Fruit fly (Drosophila melanogaster): Measurements from ENCODE around the gene RhoGAP71E.

The RhoGAP71E gene

dm6 chr3L:15597945-15598344 is 9.3 kb downstream of the RhoGAP71E start (continued):
- peak; percentile 99 for TF ChIP-seq exex (tag; optimal IDR thresholded peaks at IDR 0.05)
- TF ChIP-seq Gsc (GFP tag; IDR thresholded peaks at IDR 0.05): no peak
- TF ChIP-seq cwo (GFP tag; optimal IDR thresholded peaks at IDR 0.05): peak; percentile 45
- TF ChIP-seq Myb (GFP tag; optimal IDR thresholded peaks at IDR 0.05): no peak
- no peak for TF ChIP-seq CG31365 (tag; optimal IDR thresholded peaks at IDR 0.05)
- no peak for TF ChIP-seq Bgb (GFP tag; IDR thresholded peaks at IDR 0.05; ENCODE audit: partially characterized antibody)
- TF ChIP-seq nerfin-1 (tag; optimal IDR thresholded peaks at IDR 0.05): no peak
- TF ChIP-seq onecut (GFP tag; IDR thresholded peaks at IDR 0.05): 0 out of 2 replicates have a peak, but pooled peaks have one; percentile 24
- no peak for TF ChIP-seq phol (tag; optimal IDR thresholded peaks at IDR 0.05)
- no peak for TF ChIP-seq CG13775 (GFP tag; optimal IDR thresholded peaks at IDR 0.05)
- no peak for TF ChIP-seq CG33213 (GFP tag; optimal IDR thresholded peaks at IDR 0.05)
- peak; percentile 20 for TF ChIP-seq Asciz (GFP tag; optimal IDR thresholded peaks at IDR 0.05)
- TF ChIP-seq seq (GFP tag; IDR thresholded peaks at IDR 0.05): no peak
- TF ChIP-seq CG18599 (GFP tag; optimal IDR thresholded peaks at IDR 0.05): peak; percentile 39
- TF ChIP-seq ato (GFP tag; IDR thresholded peaks at IDR 0.05; ENCODE audit: partially characterized antibody): no peak
- no peak for TF ChIP-seq repo (GFP tag; optimal IDR thresholded peaks at IDR 0.05)
- TF ChIP-seq toy (GFP tag; IDR thresholded peaks at IDR 0.05): no peak
- no peak for TF ChIP-seq CG6765 (GFP tag; optimal IDR thresholded peaks at IDR 0.05)
- TF ChIP-seq so (GFP tag; IDR thresholded peaks at IDR 0.05): no peak
- TF ChIP-seq CrebB (tag; optimal IDR thresholded peaks at IDR 0.05): no peak
- TF ChIP-seq Meics (GFP tag; optimal IDR thresholded peaks at IDR 0.05): peak; percentile 14
- TF ChIP-seq Hey (tag; optimal IDR thresholded peaks at IDR 0.05): no peak
- TF ChIP-seq CG13296 (GFP tag; optimal IDR thresholded peaks at IDR 0.05): peak; percentile 23

- no peak for TF ChIP-seq Vsx1 (GFP tag; optimal IDR thresholded peaks at IDR 0.05)
- TF ChIP-seq pros (GFP tag; optimal IDR thresholded peaks at IDR 0.05): peak; percentile 36
- peak; percentile 89 for TF ChIP-seq oc (tag; optimal IDR thresholded peaks at IDR 0.05)
- TF ChIP-seq Rx (GFP tag; IDR thresholded peaks at IDR 0.05): no peak
- TF ChIP-seq crol (GFP tag; IDR thresholded peaks at IDR 0.05): peak; percentile 76
- TF ChIP-seq kni (GFP tag; optimal IDR thresholded peaks at IDR 0.05): peak; percentile 31
- no peak for TF ChIP-seq Deaf1 (tag; optimal IDR thresholded peaks at IDR 0.05)
- TF ChIP-seq onecut (GFP tag; IDR thresholded peaks at IDR 0.05): peak; percentile 60; the same call in 1 of the 2 replicates
- TF ChIP-seq abd-A (tag; optimal IDR thresholded peaks at IDR 0.05): peak; percentile 78
- peak; percentile 54; the same call in 1 of the 3 replicates for TF ChIP-seq CG2199 (GFP tag; IDR thresholded peaks at IDR 0.05)
- peak; percentile 98 for TF ChIP-seq Blimp-1 (GFP tag; optimal IDR thresholded peaks at IDR 0.05)
- no peak for TF ChIP-seq Asciz (GFP tag; optimal IDR thresholded peaks at IDR 0.05)
- TF ChIP-seq trem (tag; optimal IDR thresholded peaks at IDR 0.05): no peak
These were observed 10.5 kb downstream of the RhoGAP71E start for dm6 chr3L:15599190-15599589.

dm6 chr3L:15600051-15600450 is 11.4 kb downstream of the RhoGAP71E start:
- no peak for TF ChIP-seq Hr39 (optimal IDR thresholded peaks at IDR 0.05)
- peak; percentile 15 for TF ChIP-seq kay (GFP tag; optimal IDR thresholded peaks at IDR 0.05)
- TF ChIP-seq bsh (GFP tag; optimal IDR thresholded peaks at IDR 0.05): peak in 1 of 2 experiments; percentile 50
- TF ChIP-seq eve (GFP tag; optimal IDR thresholded peaks at IDR 0.05): no peak
- TF ChIP-seq crol (GFP tag; IDR thresholded peaks at IDR 0.05): 0 out of 2 replicates have a peak, but pooled peaks have one; percentile 17
- peak; percentile 10 for TF ChIP-seq CG17385 (GFP tag; optimal IDR thresholded peaks at IDR 0.05)
- peak; percentile 11 for TF ChIP-seq CG10979 (tag; optimal IDR thresholded peaks at IDR 0.05)
- no peak for TF ChIP-seq CG4820 (GFP tag; optimal IDR thresholded peaks at IDR 0.05)
- TF ChIP-seq cato (GFP tag; optimal IDR thresholded peaks at IDR 0.05; ENCODE audit: borderline replicate concordance): no peak
- TF ChIP-seq Spps (tag; optimal IDR thresholded peaks at IDR 0.05): peak; percentile 11
- peak; percentile 43; the same call in 2 of the 3 replicates for TF ChIP-seq row (GFP tag; IDR thresholded peaks at IDR 0.05)
- TF ChIP-seq H2.0 (GFP tag; IDR thresholded peaks at IDR 0.05): no peak
- TF ChIP-seq CG4328 (GFP tag; optimal IDR thresholded peaks at IDR 0.05): no peak
- peak; percentile 1 for TF ChIP-seq Chrac-16 (GFP tag; optimal IDR thresholded peaks at IDR 0.05)
- TF ChIP-seq bab2 (GFP tag; optimal IDR thresholded peaks at IDR 0.05): peak; percentile 14
- TF ChIP-seq CG13775 (GFP tag; optimal IDR thresholded peaks at IDR 0.05): peak; percentile 10
- TF ChIP-seq Camta (GFP tag; optimal IDR thresholded peaks at IDR 0.05): no peak
- no peak for TF ChIP-seq usp (GFP tag; optimal IDR thresholded peaks at IDR 0.05)

Measured in whole organism, embryonic.